Fruit fly (Drosophila melanogaster) whole organism, embryonic: ENCODE results near the gene CG43675.
A peak's percentile ranks its signal among the peaks of the same experiment; 100 is the strongest.

Experiments
- Blimp-1 ChIP-seq: fragments of 200-800 bp; sonication (Bioruptor generic); optimal IDR thresholded peaks from 3 replicates; lab custom pipeline; 2018; ENCODE audit warnings: missing biosample characterization, missing genetic modification characterization, mild to moderate bottlenecking, moderate library complexity, missing genetic modification reagents
- CG10654 ChIP-seq: fragments of 200-800 bp; sonication (Bioruptor generic); optimal IDR thresholded peaks from 2 replicates; lab custom pipeline; 2016; ENCODE audit warnings: missing biosample characterization, missing genetic modification characterization
- CG11723 ChIP-seq: fragments of 200-800 bp; sonication (Bioruptor generic); optimal IDR thresholded peaks from 2 replicates; lab custom pipeline; 2017; ENCODE audit warnings: missing biosample characterization, mild to moderate bottlenecking, missing genetic modification characterization
- CG12236 ChIP-seq: fragments of 200-800 bp; sonication (Bioruptor generic); optimal IDR thresholded peaks from 2 replicates; lab custom pipeline; 2016; ENCODE audit warnings: missing biosample characterization, missing genetic modification characterization
- CG1233 ChIP-seq: fragments of 200-800 bp; sonication (Bioruptor generic); optimal IDR thresholded peaks from 4 replicates; lab custom pipeline; 2018; ENCODE audit warnings: missing biosample characterization, mild to moderate bottlenecking, missing genetic modification characterization
- CG13287 ChIP-seq: fragments of 200-800 bp; sonication (Bioruptor generic); IDR thresholded peaks from 2 replicates; pipeline ENCODE4 v1.3.6; 2022; ENCODE audit warnings: missing biosample characterization, missing genetic modification characterization; ENCODE audit not compliant: partially characterized antibody
- CG13775 ChIP-seq: fragments of 200-800 bp; sonication (Bioruptor generic); optimal IDR thresholded peaks from 3 replicates; lab custom pipeline; 2017; ENCODE audit warnings: missing biosample characterization, mild to moderate bottlenecking, missing genetic modification characterization
- CG13894 ChIP-seq: fragments of 200-800 bp; sonication (Bioruptor generic); optimal IDR thresholded peaks from 3 replicates; lab custom pipeline; 2018; ENCODE audit warnings: missing biosample characterization, mild to moderate bottlenecking, missing genetic modification characterization, moderate library complexity
- CG1529 ChIP-seq: fragments of 200-800 bp; sonication (Bioruptor generic); optimal IDR thresholded peaks from 3 replicates; lab custom pipeline; 2018; ENCODE audit warnings: missing biosample characterization, missing genetic modification characterization
- CG16813 ChIP-seq: fragments of 200-800 bp; sonication (Bioruptor generic); IDR thresholded peaks from 3 replicates; pipeline ENCODE4 v1.3.6; 2022; ENCODE audit warnings: missing biosample characterization, missing genetic modification characterization; ENCODE audit not compliant: partially characterized antibody
- CG17328 ChIP-seq: fragments of 200-800 bp; sonication (Bioruptor generic); IDR thresholded peaks from 2 replicates; pipeline ENCODE4 v1.3.6; 2022; ENCODE audit warnings: missing biosample characterization, missing genetic modification characterization
- CG17829 ChIP-seq: fragments of 200-800 bp; optimal IDR thresholded peaks from 2 replicates; lab custom pipeline; 2019; ENCODE audit warnings: missing biosample characterization, mild to moderate bottlenecking, missing genetic modification characterization, moderate library complexity
- CG18011 ChIP-seq: fragments of 200-800 bp; sonication (Bioruptor generic); optimal IDR thresholded peaks from 2 replicates; lab custom pipeline; 2017; ENCODE audit warnings: missing biosample characterization, missing genetic modification characterization, mild to moderate bottlenecking, moderate library complexity, missing genotype
- CG18599 ChIP-seq: fragments of 200-800 bp; sonication (Bioruptor generic); optimal IDR thresholded peaks from 3 replicates; lab custom pipeline; 2017; ENCODE audit warnings: missing biosample characterization, missing genetic modification characterization, mild to moderate bottlenecking, moderate library complexity, missing genetic modification reagents
- CG2889 ChIP-seq: fragments of 200-800 bp; sonication (Bioruptor generic); IDR thresholded peaks from 3 replicates; pipeline ENCODE4 v1.3.6; 2022; ENCODE audit warnings: missing biosample characterization, missing genetic modification characterization
- CG4854 ChIP-seq: fragments of 200-800 bp; sonication (Bioruptor generic); optimal IDR thresholded peaks from 2 replicates; lab custom pipeline; 2016; ENCODE audit warnings: missing biosample characterization, missing genetic modification characterization, inconsistent platforms
- CG6689 ChIP-seq: fragments of 200-800 bp; sonication (Bioruptor generic); IDR thresholded peaks from 2 replicates; pipeline ENCODE4 v1.3.6; 2022; ENCODE audit warnings: missing biosample characterization, missing genetic modification characterization
- CG8290 ChIP-seq, 3 experiments: fragments of 200-800 bp; sonication (Bioruptor generic); optimal IDR thresholded peaks; 2 replicates each; lab custom pipeline; 2016 to 2019; ENCODE audit warnings: missing biosample characterization in 3 of 3, missing genetic modification characterization in 3 of 3, mild to moderate bottlenecking in 2 of 3, moderate library complexity in 1 of 3
- CG8944 ChIP-seq: fragments of 200-800 bp; sonication (Bioruptor generic); optimal IDR thresholded peaks from 3 replicates; lab custom pipeline; 2016; ENCODE audit warnings: missing biosample characterization, missing genetic modification characterization
- CG9215 ChIP-seq: fragments of 200-800 bp; sonication (Bioruptor generic); IDR thresholded peaks from 2 replicates; pipeline ENCODE4 v1.3.6; 2022; ENCODE audit warnings: missing biosample characterization, missing genetic modification characterization
- CG9727 ChIP-seq: fragments of 200-800 bp; sonication (Bioruptor generic); optimal IDR thresholded peaks from 3 replicates; lab custom pipeline; 2017; ENCODE audit warnings: missing biosample characterization, mild to moderate bottlenecking, missing genetic modification characterization
- CHES-1-like ChIP-seq: fragments of 200-800 bp; sonication (Bioruptor generic); optimal IDR thresholded peaks from 2 replicates; lab custom pipeline; 2016; ENCODE audit warnings: missing biosample characterization, missing genetic modification characterization
- Deaf1 ChIP-seq: fragments of 200-800 bp; optimal IDR thresholded peaks from 3 replicates; lab custom pipeline; 2019; ENCODE audit warnings: missing biosample characterization, mild to moderate bottlenecking, missing genetic modification characterization, moderate library complexity
- Dip3 ChIP-seq: fragments of 200-800 bp; sonication (Bioruptor generic); optimal IDR thresholded peaks from 3 replicates; lab custom pipeline; 2016; ENCODE audit warnings: missing biosample characterization, missing genetic modification characterization
- Drgx ChIP-seq: fragments of 200-800 bp; sonication (Bioruptor generic); IDR thresholded peaks from 2 replicates; pipeline ENCODE4 v1.3.6; 2022; ENCODE audit warnings: missing biosample characterization, missing genetic modification characterization
- Elba2 ChIP-seq: fragments of 200-800 bp; sonication (Bioruptor generic); optimal IDR thresholded peaks from 3 replicates; lab custom pipeline; 2016; ENCODE audit warnings: missing biosample characterization, missing genetic modification characterization
- HHEX ChIP-seq: fragments of 200-800 bp; sonication (Bioruptor generic); optimal IDR thresholded peaks from 3 replicates; lab custom pipeline; 2017; ENCODE audit warnings: missing biosample characterization, mild to moderate bottlenecking, missing genetic modification characterization, missing genetic modification reagents
- HmgZ ChIP-seq: fragments of 200-800 bp; sonication (Bioruptor generic); optimal IDR thresholded peaks from 2 replicates; lab custom pipeline; 2018; ENCODE audit warnings: missing biosample characterization, mild to moderate bottlenecking, missing genetic modification characterization
- Hr39 ChIP-seq: fragments of >200 bp; optimal IDR thresholded peaks from 2 replicates; lab custom pipeline; 2017
- Meics ChIP-seq: fragments of 200-800 bp; sonication (Bioruptor generic); optimal IDR thresholded peaks from 2 replicates; lab custom pipeline; 2017; ENCODE audit warnings: missing biosample characterization, mild to moderate bottlenecking, missing genetic modification characterization
- NC2α ChIP-seq: fragments of 200-800 bp; sonication (Bioruptor generic); optimal IDR thresholded peaks from 2 replicates; lab custom pipeline; 2016; ENCODE audit warnings: missing biosample characterization, missing genetic modification characterization
- PHDP ChIP-seq: fragments of 200-800 bp; sonication (Bioruptor generic); optimal IDR thresholded peaks from 3 replicates; lab custom pipeline; 2018; ENCODE audit warnings: missing biosample characterization, mild to moderate bottlenecking, missing genetic modification characterization, moderate library complexity
- Six4 ChIP-seq: fragments of 200-800 bp; sonication (Bioruptor generic); optimal IDR thresholded peaks from 2 replicates; lab custom pipeline; 2016; ENCODE audit warnings: missing biosample characterization, missing genetic modification characterization
- Sry-β ChIP-seq: fragments of 200-800 bp; sonication (Bioruptor generic); optimal IDR thresholded peaks from 2 replicates; lab custom pipeline; 2018; ENCODE audit warnings: missing biosample characterization, mild to moderate bottlenecking, missing genetic modification characterization, moderate library complexity
- Xbp1 ChIP-seq: fragments of 200-800 bp; sonication (Bioruptor generic); optimal IDR thresholded peaks from 3 replicates; lab custom pipeline; 2016; ENCODE audit warnings: missing biosample characterization, mild to moderate bottlenecking, missing genetic modification characterization
- Xrp1 ChIP-seq: fragments of 200-800 bp; sonication (Bioruptor generic); IDR thresholded peaks from 2 replicates; pipeline ENCODE4 v1.3.6; 2022; ENCODE audit warnings: missing biosample characterization, missing genetic modification characterization
- bab2 ChIP-seq: fragments of 200-800 bp; sonication (Bioruptor generic); optimal IDR thresholded peaks from 2 replicates; lab custom pipeline; 2016; ENCODE audit warnings: missing biosample characterization, missing genetic modification characterization
- bbx ChIP-seq: fragments of 200-800 bp; sonication (Bioruptor generic); IDR thresholded peaks from 2 replicates; pipeline ENCODE4 v1.3.6; 2022; ENCODE audit warnings: missing biosample characterization, missing genetic modification characterization; ENCODE audit not compliant: partially characterized antibody
- br ChIP-seq: fragments of >200 bp; optimal IDR thresholded peaks from 2 replicates; lab custom pipeline; 2017
- chif ChIP-seq, 2 experiments: fragments of 200-800 bp; sonication (Bioruptor generic); optimal IDR thresholded peaks; 3 replicates each; lab custom pipeline; 2016; ENCODE audit warnings: missing biosample characterization in 2 of 2, missing genetic modification characterization in 2 of 2
- chm ChIP-seq: fragments of 200-800 bp; sonication (Bioruptor generic); IDR thresholded peaks from 2 replicates; pipeline ENCODE4 v1.3.6; 2022; ENCODE audit warnings: missing biosample characterization, missing genetic modification characterization
- chn ChIP-seq: fragments of 200-800 bp; sonication (Bioruptor generic); optimal IDR thresholded peaks from 2 replicates; lab custom pipeline; 2016; ENCODE audit warnings: missing biosample characterization, missing genetic modification characterization
- crol ChIP-seq: fragments of 200-800 bp; sonication (Bioruptor generic); IDR thresholded peaks from 2 replicates; pipeline ENCODE4 v1.3.6; 2022; ENCODE audit warnings: missing biosample characterization, missing genetic modification characterization
- ewg ChIP-seq: fragments of 200-800 bp; sonication (Bioruptor generic); optimal IDR thresholded peaks from 3 replicates; lab custom pipeline; 2017; ENCODE audit warnings: mild to moderate bottlenecking, missing biosample characterization, missing genetic modification reagents, missing genetic modification characterization
- fd3F ChIP-seq: fragments of 200-800 bp; sonication (Bioruptor generic); optimal IDR thresholded peaks from 2 replicates; lab custom pipeline; 2018; ENCODE audit warnings: missing biosample characterization, mild to moderate bottlenecking, missing genetic modification characterization, moderate library complexity
- hbn ChIP-seq: fragments of 200-800 bp; sonication (Bioruptor generic); IDR thresholded peaks from 2 replicates; pipeline ENCODE4 v1.3.6; 2022; ENCODE audit warnings: missing biosample characterization, missing genetic modification characterization; ENCODE audit not compliant: partially characterized antibody
- mirr ChIP-seq: fragments of 200-800 bp; sonication (Bioruptor generic); optimal IDR thresholded peaks from 3 replicates; lab custom pipeline; 2018; ENCODE audit warnings: missing biosample characterization, mild to moderate bottlenecking, missing genetic modification characterization
- nom ChIP-seq: fragments of 200-800 bp; sonication (Bioruptor generic); optimal IDR thresholded peaks from 2 replicates; lab custom pipeline; 2017; ENCODE audit warnings: missing biosample characterization, missing genetic modification characterization, mild to moderate bottlenecking, moderate library complexity, missing genetic modification reagents
- tll ChIP-seq, 2 experiments: fragments of 200-800 bp in 1 of 2; fragments of >200 bp in 1 of 2; sonication (Bioruptor generic) in 1 of 2; optimal IDR thresholded peaks; 2 replicates each; lab custom pipeline; 2017 to 2019; ENCODE audit warnings: missing biosample characterization in 2 of 2, missing genetic modification characterization in 2 of 2, mild to moderate bottlenecking in 1 of 2, moderate library complexity in 1 of 2
- zen ChIP-seq: fragments of 200-800 bp; sonication (Bioruptor generic); optimal IDR thresholded peaks from 3 replicates; lab custom pipeline; 2018; ENCODE audit warnings: missing biosample characterization, mild to moderate bottlenecking, missing genetic modification characterization, moderate library complexity

Gene CG43675

DNA sequence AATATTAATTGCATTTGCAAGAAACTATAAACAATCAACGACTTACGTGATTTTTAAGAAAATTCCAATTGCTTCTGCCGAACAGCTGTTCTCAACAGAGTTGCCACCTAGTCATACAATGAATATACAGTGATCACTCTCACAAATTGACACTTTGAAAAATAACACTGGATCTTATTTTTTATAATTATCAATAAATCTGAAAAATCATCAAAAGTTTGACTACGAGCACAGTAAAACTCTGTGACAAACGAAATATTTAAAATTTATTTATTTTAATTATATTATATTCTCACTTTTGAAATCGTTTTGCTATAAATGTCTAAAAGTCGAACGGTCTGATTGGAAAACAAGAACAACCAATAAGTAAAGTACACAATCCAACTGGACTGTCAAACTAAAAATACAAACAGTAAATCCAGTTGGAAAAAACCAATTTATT lies 44.7 kb downstream of the CG43675 start, which contains the start of gene CG34117 (continued):
- peak; percentile 98 for TF ChIP-seq Elba2
- peak; percentile 90 for TF ChIP-seq Xrp1 (GFP tag; lab: Robert Waterston, UW)
- no peak for TF ChIP-seq Hr39 (lab: Kevin White, UChicago)
- peak; percentile 85 for TF ChIP-seq HmgZ (tag; lab: Kevin White, UChicago)
- peak; percentile 88 for TF ChIP-seq CG17328 (GFP tag; lab: Robert Waterston, UW)
- peak; percentile 88 for TF ChIP-seq CG18599 (GFP tag; lab: Kevin White, UChicago)
- TF ChIP-seq ewg (GFP tag; lab: Kevin White, UChicago): peak; percentile 33
- peak; percentile 76 for TF ChIP-seq CG6689
- TF ChIP-seq CG8290 (GFP tag; optimal IDR thresholded peaks at IDR 0.05; lab: Kevin White, UChicago): peak; percentile 54
- TF ChIP-seq CG8290 (tag; optimal IDR thresholded peaks at IDR 0.05; lab: Kevin White, UChicago): peak in 1 of 2 experiments; percentile 79
- TF ChIP-seq bab2: peak; percentile 65
- peak; percentile 84 for TF ChIP-seq Meics (GFP tag; lab: Kevin White, UChicago)
- peak; percentile 91 for TF ChIP-seq Xbp1 (GFP tag; lab: Kevin White, UChicago)
- peak; percentile 76 for TF ChIP-seq CG10654 (GFP tag; lab: Kevin White, UChicago)
- no peak for TF ChIP-seq NC2α (GFP tag; lab: Kevin White, UChicago)
- TF ChIP-seq br (lab: Kevin White, UChicago): no peak
- TF ChIP-seq CG1233 (GFP tag; lab: Kevin White, UChicago): peak; percentile 77
- TF ChIP-seq CG8944 (GFP tag; lab: Kevin White, UChicago): peak; percentile 55
- no peak for TF ChIP-seq crol (GFP tag; lab: Robert Waterston, UW)
- no peak for TF ChIP-seq CG16813 (GFP tag; lab: Robert Waterston, UW)
- TF ChIP-seq HHEX: peak; percentile 74
- peak; percentile 45 for TF ChIP-seq CG1529 (GFP tag; lab: Kevin White, UChicago)
- TF ChIP-seq chif (GFP tag; optimal IDR thresholded peaks at IDR 0.05; lab: Kevin White, UChicago): peak in 1 of 2 experiments; percentile 62
- TF ChIP-seq chm (GFP tag; lab: Robert Waterston, UW): peak; percentile 52; the same call in 1 of the 2 replicates
- no peak for TF ChIP-seq hbn (GFP tag; lab: Robert Waterston, UW)
- peak; percentile 39 for TF ChIP-seq nom (GFP tag; lab: Kevin White, UChicago)
- peak; percentile 61 for TF ChIP-seq CG9215
- TF ChIP-seq CG13894 (tag; lab: Kevin White, UChicago): peak; percentile 85
- TF ChIP-seq PHDP (tag; lab: Kevin White, UChicago): peak; percentile 85
- TF ChIP-seq CG13775 (GFP tag; lab: Kevin White, UChicago): peak; percentile 80
- TF ChIP-seq Sry-β (GFP tag; lab: Kevin White, UChicago): no peak
- peak; percentile 32 for TF ChIP-seq CG18011 (GFP tag; lab: Kevin White, UChicago)
- peak; percentile 66 for TF ChIP-seq Drgx (GFP tag; lab: Robert Waterston, UW)
- peak; percentile 53 for TF ChIP-seq Dip3 (GFP tag; lab: Kevin White, UChicago)
- peak in 1 of 2 experiments; percentile 61 for TF ChIP-seq tll (GFP tag; optimal IDR thresholded peaks at IDR 0.05; lab: Kevin White, UChicago)
- TF ChIP-seq zen (tag; lab: Kevin White, UChicago): peak; percentile 82
- TF ChIP-seq CG2889: peak; percentile 60; the same call in 2 of the 3 replicates
- TF ChIP-seq CG4854: peak; percentile 42
- no peak for TF ChIP-seq CG12236 (GFP tag; lab: Kevin White, UChicago)
- peak; percentile 32 for TF ChIP-seq CG11723 (GFP tag; lab: Kevin White, UChicago)
- TF ChIP-seq Deaf1 (tag; lab: Kevin White, UChicago): peak; percentile 51
- peak; percentile 12 for TF ChIP-seq CHES-1-like (GFP tag; lab: Kevin White, UChicago)
- TF ChIP-seq CG9727 (GFP tag; lab: Kevin White, UChicago): peak; percentile 84
- TF ChIP-seq chn (GFP tag; lab: Kevin White, UChicago): peak; percentile 38
- TF ChIP-seq Blimp-1 (GFP tag; lab: Kevin White, UChicago): peak; percentile 76
- TF ChIP-seq mirr (GFP tag; lab: Kevin White, UChicago): peak; percentile 17
- TF ChIP-seq fd3F (GFP tag; lab: Kevin White, UChicago): peak; percentile 68
- peak; percentile 56 for TF ChIP-seq CG13287 (GFP tag; lab: Robert Waterston, UW)
- TF ChIP-seq Six4 (GFP tag; lab: Kevin White, UChicago): peak; percentile 69
- no peak for TF ChIP-seq bbx (GFP tag; lab: Robert Waterston, UW)
- TF ChIP-seq CG17829 (tag; lab: Kevin White, UChicago): peak; percentile 89
